Fruit fly (Drosophila melanogaster) whole organism, embryonic: ENCODE data around the gene CG3815.

Source experiments
- Atf-2 ChIP-seq: fragments of 200-800 bp; sonication (Bioruptor generic); optimal IDR thresholded peaks from 2 replicates; lab custom pipeline; 2016; ENCODE audit warnings: missing biosample characterization, missing genetic modification characterization
- B-H2 ChIP-seq: fragments of 200-800 bp; sonication (Bioruptor generic); optimal IDR thresholded peaks from 2 replicates; lab custom pipeline; 2018; ENCODE audit warnings: missing biosample characterization, mild to moderate bottlenecking, missing genetic modification characterization
- BEAF-32 ChIP-seq: fragments of 200-800 bp; sonication (Bioruptor generic); optimal IDR thresholded peaks from 3 replicates; lab custom pipeline; 2017; ENCODE audit warnings: missing biosample characterization, missing genetic modification characterization, mild to moderate bottlenecking, moderate library complexity, missing genetic modification reagents
- CG14050 ChIP-seq: fragments of 200-800 bp; sonication (Bioruptor generic); IDR thresholded peaks from 3 replicates; pipeline ENCODE4 v1.3.6; 2022; ENCODE audit warnings: missing biosample characterization, missing genetic modification characterization
- CG14441 ChIP-seq: fragments of 200-800 bp; sonication (Bioruptor generic); IDR thresholded peaks from 2 replicates; pipeline ENCODE4 v1.3.6; 2022; ENCODE audit warnings: missing biosample characterization, missing genetic modification characterization
- CG2129 ChIP-seq: fragments of 200-800 bp; sonication (Bioruptor generic); IDR thresholded peaks from 2 replicates; pipeline ENCODE4 v1.3.6; 2022; ENCODE audit warnings: missing biosample characterization, missing genetic modification characterization; ENCODE audit not compliant: partially characterized antibody
- CG30403 ChIP-seq: fragments of 200-800 bp; sonication (Bioruptor generic); optimal IDR thresholded peaks from 3 replicates; lab custom pipeline; 2016; ENCODE audit warnings: missing biosample characterization, missing genetic modification characterization
- CG33557 ChIP-seq: fragments of 200-800 bp; sonication (Bioruptor generic); optimal IDR thresholded peaks from 2 replicates; lab custom pipeline; 2019; ENCODE audit warnings: missing biosample characterization, mild to moderate bottlenecking, missing genetic modification characterization, moderate library complexity
- CG34224 ChIP-seq: fragments of 200-800 bp; sonication (Bioruptor generic); IDR thresholded peaks from 3 replicates; pipeline ENCODE4 v1.3.6; 2022; ENCODE audit warnings: missing biosample characterization, missing genetic modification characterization; ENCODE audit not compliant: partially characterized antibody
- CG4282 ChIP-seq: fragments of 200-800 bp; sonication (Bioruptor generic); optimal IDR thresholded peaks from 2 replicates; lab custom pipeline; 2016; ENCODE audit warnings: missing biosample characterization, missing genetic modification characterization
- CG4360 ChIP-seq: fragments of 200-800 bp; sonication (Bioruptor generic); IDR thresholded peaks from 2 replicates; pipeline ENCODE4 v1.3.6; 2022; ENCODE audit warnings: missing biosample characterization, missing genetic modification characterization
- CG8924 ChIP-seq: fragments of 200-800 bp; optimal IDR thresholded peaks from 3 replicates; lab custom pipeline; 2019; ENCODE audit warnings: missing biosample characterization, mild to moderate bottlenecking, missing genetic modification characterization, moderate library complexity
- CG9797 ChIP-seq: fragments of 200-800 bp; sonication (Bioruptor generic); optimal IDR thresholded peaks from 3 replicates; lab custom pipeline; 2018; ENCODE audit warnings: missing biosample characterization, mild to moderate bottlenecking, missing genetic modification characterization
- Eip74EF ChIP-seq, 2 experiments: fragments of 200-800 bp in 1 of 2; fragments of >200 bp in 1 of 2; sonication (Bioruptor generic) in 1 of 2; optimal IDR thresholded peaks; 2 replicates each; lab custom pipeline; 2017 to 2019; ENCODE audit warnings: missing biosample characterization in 2 of 2, missing genetic modification characterization in 2 of 2, mild to moderate bottlenecking in 1 of 2, moderate library complexity in 1 of 2
- HLH4C ChIP-seq: fragments of 200-800 bp; sonication (Bioruptor generic); IDR thresholded peaks from 3 replicates; pipeline ENCODE4 v1.3.6; 2022; ENCODE audit warnings: missing biosample characterization, missing genetic modification characterization; ENCODE audit not compliant: partially characterized antibody
- Hand ChIP-seq: fragments of 200-800 bp; sonication (Bioruptor generic); optimal IDR thresholded peaks from 2 replicates; lab custom pipeline; 2017; ENCODE audit warnings: mild to moderate bottlenecking, missing biosample characterization, missing genetic modification reagents, missing genetic modification characterization
- Hsf ChIP-seq: fragments of 200-800 bp; sonication (Bioruptor generic); optimal IDR thresholded peaks from 3 replicates; lab custom pipeline; 2016; ENCODE audit warnings: missing biosample characterization, missing genetic modification characterization
- Myb ChIP-seq: fragments of 200-800 bp; sonication (Bioruptor generic); optimal IDR thresholded peaks from 2 replicates; lab custom pipeline; 2016; ENCODE audit warnings: missing biosample characterization, missing genetic modification characterization
- NfI ChIP-seq: fragments of 200-800 bp; sonication (Bioruptor generic); optimal IDR thresholded peaks from 3 replicates; lab custom pipeline; 2018; ENCODE audit warnings: missing biosample characterization, mild to moderate bottlenecking, missing genetic modification characterization, moderate library complexity
- Opbp ChIP-seq: fragments of 200-800 bp; sonication (Bioruptor generic); IDR thresholded peaks from 3 replicates; pipeline ENCODE4 v1.3.6; 2022; ENCODE audit warnings: missing biosample characterization, missing genetic modification characterization; ENCODE audit not compliant: partially characterized antibody
- Poxn ChIP-seq: fragments of 200-800 bp; sonication (Bioruptor generic); IDR thresholded peaks from 2 replicates; pipeline ENCODE4 v1.3.6; 2022; ENCODE audit warnings: missing biosample characterization, missing genetic modification characterization
- Ravus ChIP-seq: fragments of 200-800 bp; sonication (Bioruptor generic); IDR thresholded peaks from 2 replicates; pipeline ENCODE4 v1.3.6; 2022; ENCODE audit warnings: missing biosample characterization, missing genetic modification characterization
- Scr ChIP-seq: fragments of 200-800 bp; sonication (Bioruptor generic); IDR thresholded peaks from 2 replicates; pipeline ENCODE4 v1.3.6; 2022; ENCODE audit warnings: missing biosample characterization, missing genetic modification characterization; ENCODE audit not compliant: partially characterized antibody
- Ssrp ChIP-seq: fragments of 200-800 bp; sonication (Bioruptor generic); optimal IDR thresholded peaks from 2 replicates; lab custom pipeline; 2018; ENCODE audit warnings: missing biosample characterization, mild to moderate bottlenecking, missing genetic modification characterization, moderate library complexity
- Xrp1 ChIP-seq: fragments of 200-800 bp; sonication (Bioruptor generic); IDR thresholded peaks from 2 replicates; pipeline ENCODE4 v1.3.6; 2022; ENCODE audit warnings: missing biosample characterization, missing genetic modification characterization
- YL-1 ChIP-seq: fragments of 200-800 bp; sonication (Bioruptor generic); optimal IDR thresholded peaks from 3 replicates; lab custom pipeline; 2017; ENCODE audit warnings: missing biosample characterization, mild to moderate bottlenecking, missing genetic modification characterization
- amos ChIP-seq: fragments of 200-800 bp; sonication (Bioruptor generic); IDR thresholded peaks from 2 replicates; pipeline ENCODE4 v1.3.6; 2022; ENCODE audit warnings: missing biosample characterization, missing genetic modification characterization; ENCODE audit not compliant: partially characterized antibody
- ap ChIP-seq: fragments of 200-800 bp; sonication (Bioruptor generic); IDR thresholded peaks from 2 replicates; pipeline ENCODE4 v1.3.6; 2022; ENCODE audit warnings: missing biosample characterization, missing genetic modification characterization
- ara ChIP-seq: fragments of 200-800 bp; sonication (Bioruptor generic); IDR thresholded peaks from 2 replicates; pipeline ENCODE4 v1.3.6; 2022; ENCODE audit warnings: missing biosample characterization, missing genetic modification characterization
- ash1 ChIP-seq: fragments of 200-800 bp; sonication (Bioruptor generic); optimal IDR thresholded peaks from 2 replicates; lab custom pipeline; 2018; ENCODE audit warnings: missing biosample characterization, mild to moderate bottlenecking, missing genetic modification characterization
- bsh ChIP-seq, 2 experiments: fragments of 200-800 bp; sonication (Bioruptor generic); optimal IDR thresholded peaks; 2 replicates each; lab custom pipeline; 2017 to 2018; ENCODE audit warnings: mild to moderate bottlenecking in 2 of 2, missing biosample characterization in 2 of 2, missing genetic modification characterization in 2 of 2, moderate library complexity in 1 of 2
- btn ChIP-seq: fragments of 200-800 bp; sonication (Bioruptor generic); optimal IDR thresholded peaks from 2 replicates; lab custom pipeline; 2016; ENCODE audit warnings: missing biosample characterization, missing genetic modification characterization
- chinmo ChIP-seq: fragments of 200-800 bp; sonication (Bioruptor generic); IDR thresholded peaks from 4 replicates; pipeline ENCODE4 v1.3.6; 2022; ENCODE audit warnings: missing biosample characterization, missing genetic modification characterization; ENCODE audit not compliant: partially characterized antibody
- crc ChIP-seq: fragments of 200-800 bp; sonication (Bioruptor generic); optimal IDR thresholded peaks from 2 replicates; lab custom pipeline; 2016; ENCODE audit warnings: missing biosample characterization, missing genetic modification characterization
- crol ChIP-seq: fragments of 200-800 bp; sonication (Bioruptor generic); IDR thresholded peaks from 2 replicates; pipeline ENCODE4 v1.3.6; 2022; ENCODE audit warnings: missing biosample characterization, missing genetic modification characterization
- gsb-n ChIP-seq: fragments of 200-800 bp; sonication (Bioruptor generic); optimal IDR thresholded peaks from 3 replicates; lab custom pipeline; 2018; ENCODE audit warnings: missing biosample characterization, mild to moderate bottlenecking, missing genetic modification characterization
- knrl ChIP-seq: fragments of 200-800 bp; sonication (Bioruptor generic); IDR thresholded peaks from 3 replicates; pipeline ENCODE4 v1.3.6; 2022; ENCODE audit warnings: missing biosample characterization, missing genetic modification characterization; ENCODE audit not compliant: partially characterized antibody
- nmo ChIP-seq: fragments of 200-800 bp; sonication (Bioruptor generic); optimal IDR thresholded peaks from 2 replicates; lab custom pipeline; 2018; ENCODE audit warnings: missing biosample characterization, mild to moderate bottlenecking, missing genetic modification characterization, moderate library complexity
- pan ChIP-seq, 4 experiments: fragments of >200 bp in 3 of 4; fragments of 200-800 bp in 1 of 4; sonication (Bioruptor generic) in 1 of 4; optimal IDR thresholded peaks in 3 of 4; IDR thresholded peaks in 1 of 4; 2 replicates each; pipeline versions ENCODE4 v1.3.6 to Lab custom; 2017 to 2022; ENCODE audit warnings: missing biosample characterization in 2 of 4, missing genetic modification characterization in 2 of 4, mixed read lengths in 1 of 4
- peb ChIP-seq: fragments of 200-800 bp; sonication (Bioruptor generic); IDR thresholded peaks from 2 replicates; pipeline ENCODE4 v1.3.6; 2022; ENCODE audit warnings: missing biosample characterization, missing genetic modification characterization
- ro ChIP-seq: fragments of 200-800 bp; sonication (Bioruptor generic); IDR thresholded peaks from 2 replicates; pipeline ENCODE4 v1.3.6; 2022; ENCODE audit warnings: missing biosample characterization, missing genetic modification characterization
- run ChIP-seq: fragments of 200-800 bp; sonication (Bioruptor generic); optimal IDR thresholded peaks from 3 replicates; lab custom pipeline; 2018; ENCODE audit warnings: missing biosample characterization, mild to moderate bottlenecking, missing genetic modification characterization
- sens-2 ChIP-seq: fragments of 200-800 bp; sonication (Bioruptor generic); IDR thresholded peaks from 2 replicates; pipeline ENCODE4 v1.3.6; 2022; ENCODE audit warnings: missing biosample characterization, missing genetic modification characterization
- sima ChIP-seq: fragments of 200-800 bp; sonication (Bioruptor generic); optimal IDR thresholded peaks from 2 replicates; lab custom pipeline; 2016; ENCODE audit warnings: missing biosample characterization, missing genetic modification characterization
- slp2 ChIP-seq: fragments of 200-800 bp; sonication (Bioruptor generic); optimal IDR thresholded peaks from 2 replicates; lab custom pipeline; 2016; ENCODE audit warnings: missing biosample characterization, missing genetic modification characterization
- trh ChIP-seq: fragments of 200-800 bp; sonication (Bioruptor generic); optimal IDR thresholded peaks from 2 replicates; lab custom pipeline; 2016; ENCODE audit warnings: missing biosample characterization, missing genetic modification characterization
- vfl ChIP-seq: fragments of 200-800 bp; sonication (Bioruptor generic); optimal IDR thresholded peaks from 2 replicates; lab custom pipeline; 2016; ENCODE audit warnings: missing biosample characterization, missing genetic modification characterization
- vnd ChIP-seq: fragments of 200-800 bp; sonication (Bioruptor generic); IDR thresholded peaks from 3 replicates; pipeline ENCODE4 v1.3.6; 2022; ENCODE audit warnings: missing biosample characterization, missing genetic modification characterization; ENCODE audit not compliant: partially characterized antibody
- wek ChIP-seq: fragments of 200-800 bp; sonication (Bioruptor generic); optimal IDR thresholded peaks from 3 replicates; lab custom pipeline; 2018; ENCODE audit warnings: missing biosample characterization, mild to moderate bottlenecking, missing genetic modification characterization, moderate library complexity

Gene CG3815

DNA sequence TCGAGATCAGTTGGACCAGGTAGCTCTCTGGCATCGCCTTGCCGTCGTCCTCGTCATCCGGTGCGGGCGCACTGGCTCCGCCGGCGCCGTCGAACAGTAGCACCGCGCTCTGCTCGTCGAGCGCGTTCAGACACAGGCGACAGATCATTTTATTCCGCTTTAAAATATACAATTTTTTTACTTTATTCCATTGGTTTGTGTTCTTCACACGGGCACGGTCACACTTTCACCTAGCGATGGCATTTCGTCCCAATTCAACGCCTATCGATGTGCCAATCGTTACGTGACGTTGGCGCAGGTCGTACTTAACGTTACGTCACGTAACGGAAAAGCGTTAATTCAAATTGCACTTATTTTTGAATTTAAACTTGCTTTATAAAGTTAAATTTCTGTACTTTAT lies 5.9 kb downstream of the CG3815 start, which contains the start of gene CG12219 (continued):
- TF ChIP-seq BEAF-32 (GFP tag; lab: Kevin White, UChicago) (peak; percentile 73), HLH4C (GFP tag; lab: Robert Waterston, UW) (no peak; the same call in 2 of the 3 replicates), Poxn (no peak), NfI (GFP tag; lab: Kevin White, UChicago) (no peak), CG4360 (no peak), run (no peak), Xrp1 (no peak), crc (GFP tag; lab: Kevin White, UChicago) (no peak), bsh (GFP tag; optimal IDR thresholded peaks at IDR 0.05; lab: Kevin White, UChicago) (no peak), chinmo (0 out of 4 replicates have a peak, but pooled peaks have one; percentile 10), slp2 (GFP tag; lab: Kevin White, UChicago) (no peak), sens-2 (no peak), trh (no peak), Ssrp (tag; lab: Kevin White, UChicago) (no peak), nmo (GFP tag; lab: Kevin White, UChicago) (peak; percentile 1), CG4282 (no peak), CG33557 (GFP tag; lab: Kevin White, UChicago) (no peak), CG8924 (tag; lab: Kevin White, UChicago) (no peak), ro (GFP tag; lab: Robert Waterston, UW) (no peak), Scr (peak; percentile 59), ash1 (no peak), knrl (GFP tag; lab: Robert Waterston, UW) (peak; percentile 36; the same call in 1 of the 3 replicates), CG14441 (GFP tag; lab: Robert Waterston, UW) (no peak), YL-1 (peak; percentile 59), gsb-n (tag; lab: Kevin White, UChicago) (no peak), Eip74EF (GFP tag; optimal IDR thresholded peaks at IDR 0.05; lab: Kevin White, UChicago) (no peak), ara (GFP tag; lab: Robert Waterston, UW) (no peak), amos (peak; percentile 71; the same call in 1 of the 2 replicates), Myb (GFP tag; lab: Kevin White, UChicago) (peak; percentile 91), CG14050 (GFP tag; lab: Robert Waterston, UW) (no peak), btn (GFP tag; lab: Kevin White, UChicago) (no peak), B-H2 (GFP tag; lab: Kevin White, UChicago) (no peak), CG34224 (GFP tag; lab: Robert Waterston, UW) (peak; percentile 73), wek (GFP tag; lab: Kevin White, UChicago) (no peak), CG2129 (GFP tag; lab: Robert Waterston, UW) (peak; percentile 27; the same call in 1 of the 2 replicates), peb (GFP tag; lab: Robert Waterston, UW) (no peak), pan (optimal IDR thresholded peaks at IDR 0.05; lab: Kevin White, UChicago) (no peak), pan (GFP tag; optimal IDR thresholded peaks at IDR 0.05 in 1 of 2, IDR thresholded peaks at IDR 0.05 in 1 of 2) (no peak), Opbp (peak; percentile 63; the same call in 2 of the 3 replicates), CG9797 (GFP tag; lab: Kevin White, UChicago) (peak; percentile 75), crol (GFP tag; lab: Robert Waterston, UW) (no peak), vnd (GFP tag; lab: Robert Waterston, UW) (no peak), vfl (no peak), Atf-2 (no peak), Ravus (GFP tag; lab: Robert Waterston, UW) (no peak), ap (no peak), Hsf (no peak), Hand (GFP tag; lab: Kevin White, UChicago) (no peak), CG30403 (GFP tag; lab: Kevin White, UChicago) (no peak), sima (GFP tag; lab: Kevin White, UChicago) (no peak)
